Fruit fly (Drosophila melanogaster): Measurements from ENCODE around the gene cpo.

Gene cpo

dm6 chr3R:18060551-18060950, 140.9 kb downstream of the cpo start (continued):
- TF ChIP-seq CG11398 (GFP tag; optimal IDR thresholded peaks at IDR 0.05) (no peak), CG9932 (GFP tag; IDR thresholded peaks at IDR 0.05) (no peak), Asciz (GFP tag; optimal IDR thresholded peaks at IDR 0.05) (no peak), nmo (GFP tag; optimal IDR thresholded peaks at IDR 0.05) (no peak), CG1603 (tag; optimal IDR thresholded peaks at IDR 0.05) (peak; percentile 14), CG10959 (GFP tag; IDR thresholded peaks at IDR 0.05) (no peak), bowl (GFP tag; IDR thresholded peaks at IDR 0.05) (no peak), CG12942 (GFP tag; optimal IDR thresholded peaks at IDR 0.05) (no peak), Poxn (GFP tag; IDR thresholded peaks at IDR 0.05) (no peak), CG4730 (GFP tag; IDR thresholded peaks at IDR 0.05) (0 out of 2 replicates have a peak, but pooled peaks have one; percentile 19), insv (GFP tag; optimal IDR thresholded peaks at IDR 0.05) (no peak), Oaz (GFP tag; IDR thresholded peaks at IDR 0.05) (no peak), Oli (tag; optimal IDR thresholded peaks at IDR 0.05) (no peak), zfh1 (GFP tag; IDR thresholded peaks at IDR 0.05) (0 out of 3 replicates have a peak, but pooled peaks have one; percentile 30), Hr39 (optimal IDR thresholded peaks at IDR 0.05) (no peak), Rx (GFP tag; IDR thresholded peaks at IDR 0.05) (no peak), slbo (GFP tag; IDR thresholded peaks at IDR 0.05) (no peak), ATbp (GFP tag; optimal IDR thresholded peaks at IDR 0.05) (no peak), esg (GFP tag; conservative IDR thresholded peaks at IDR 0.05) (no peak), ems (GFP tag; optimal IDR thresholded peaks at IDR 0.05) (no peak), NFAT (GFP tag; IDR thresholded peaks at IDR 0.05) (no peak), sens (GFP tag) (peak; percentile 59), unpg (GFP tag; optimal IDR thresholded peaks at IDR 0.05) (no peak), nau (GFP tag; optimal IDR thresholded peaks at IDR 0.05) (no peak), CG4617 (GFP tag; optimal IDR thresholded peaks at IDR 0.05; ENCODE audit: borderline replicate concordance) (no peak), prd (optimal IDR thresholded peaks at IDR 0.05) (no peak), prd (GFP tag; IDR thresholded peaks at IDR 0.05) (peak; percentile 42; the same call in 1 of the 3 replicates), Xrp1 (GFP tag; IDR thresholded peaks at IDR 0.05) (peak; percentile 42; the same call in 1 of the 2 replicates), Lhr (GFP tag; optimal IDR thresholded peaks at IDR 0.05) (no peak)

- TF ChIP-seq Med (GFP tag): peak; percentile 23
- TF ChIP-seq Nf-YC (tag; optimal IDR thresholded peaks at IDR 0.05): peak; percentile 83
- peak; percentile 17 for TF ChIP-seq sqz (GFP tag; optimal IDR thresholded peaks at IDR 0.05)
- no peak for TF ChIP-seq CG13296 (GFP tag; optimal IDR thresholded peaks at IDR 0.05)
- peak; percentile 91 for TF ChIP-seq Nf-YB (GFP tag; optimal IDR thresholded peaks at IDR 0.05)
- TF ChIP-seq onecut (GFP tag; IDR thresholded peaks at IDR 0.05): peak; percentile 56
- peak; percentile 19 for TF ChIP-seq HLHmδ (GFP tag; optimal IDR thresholded peaks at IDR 0.05)
- peak; percentile 8 for TF ChIP-seq jing (GFP tag; optimal IDR thresholded peaks at IDR 0.05)
- no peak for TF ChIP-seq ssp (GFP tag; IDR thresholded peaks at IDR 0.05)
- peak; percentile 28 to 86 for TF ChIP-seq insv (GFP tag; optimal IDR thresholded peaks at IDR 0.05)
- TF ChIP-seq yki (optimal IDR thresholded peaks at IDR 0.05): peak; percentile 17
- no peak for TF ChIP-seq CG4707 (GFP tag; optimal IDR thresholded peaks at IDR 0.05)
- no peak for TF ChIP-seq CG18764 (GFP tag; optimal IDR thresholded peaks at IDR 0.05)
- no peak for TF ChIP-seq CG8478 (optimal IDR thresholded peaks at IDR 0.05)
- TF ChIP-seq cg (GFP tag; optimal IDR thresholded peaks at IDR 0.05): peak; percentile 46
- peak; percentile 34 for TF ChIP-seq Deaf1 (tag; optimal IDR thresholded peaks at IDR 0.05)
- TF ChIP-seq gsb (GFP tag; IDR thresholded peaks at IDR 0.05): no peak
- TF ChIP-seq Jarid2 (GFP tag; optimal IDR thresholded peaks at IDR 0.05): peak; percentile 50
- no peak for TF ChIP-seq Drgx (GFP tag; IDR thresholded peaks at IDR 0.05)
- peak; percentile 30 to 82 for TF ChIP-seq Trl (optimal IDR thresholded peaks at IDR 0.05)
- TF ChIP-seq Trl (GFP tag; optimal IDR thresholded peaks at IDR 0.05): no peak
- no peak for TF ChIP-seq tx (GFP tag; optimal IDR thresholded peaks at IDR 0.05)
- TF ChIP-seq gcm (GFP tag; optimal IDR thresholded peaks at IDR 0.05): peak; percentile 32
These were observed 143.6 kb downstream of the cpo start for dm6 chr3R:18063168-18063792.

Measured in whole organism, embryonic.